Fruit fly (Drosophila melanogaster) whole organism, prepupa: ENCODE measurements around the gene CG11369.
A peak's percentile ranks its signal among the peaks of the same experiment; 100 is the strongest.

Experiments used
- Blimp-1 ChIP-seq: fragments of 200-800 bp; sonication (Bioruptor generic); optimal IDR thresholded peaks from 3 replicates; lab custom pipeline; 2017; ENCODE audit warnings: missing biosample characterization, missing genetic modification characterization, mild to moderate bottlenecking, moderate library complexity, missing genetic modification reagents
- CG10631 ChIP-seq: fragments of 200-800 bp; sonication (Bioruptor generic); optimal IDR thresholded peaks from 2 replicates; lab custom pipeline; 2016; ENCODE audit warnings: missing biosample characterization, missing genetic modification characterization
- CG10669 ChIP-seq: fragments of 200-800 bp; sonication (Bioruptor generic); optimal IDR thresholded peaks from 3 replicates; lab custom pipeline; 2018; ENCODE audit warnings: missing biosample characterization, mild to moderate bottlenecking, missing genetic modification characterization, moderate library complexity
- CG11294 ChIP-seq: fragments of 200-800 bp; sonication (Bioruptor generic); IDR thresholded peaks from 2 replicates; pipeline ENCODE4 v1.3.6; 2022; ENCODE audit warnings: missing biosample characterization, missing genetic modification characterization
- CG11762 ChIP-seq: fragments of 200-800 bp; sonication (Bioruptor generic); optimal IDR thresholded peaks from 3 replicates; lab custom pipeline; 2016; ENCODE audit warnings: missing biosample characterization, missing genetic modification characterization; ENCODE audit not compliant: insufficient read depth
- CG15336 ChIP-seq: fragments of 200-800 bp; sonication (Bioruptor generic); IDR thresholded peaks from 2 replicates; pipeline ENCODE4 v1.3.6; 2022; ENCODE audit warnings: missing biosample characterization, missing genetic modification characterization
- CG1621 ChIP-seq: fragments of 200-800 bp; sonication (Bioruptor generic); optimal IDR thresholded peaks from 3 replicates; lab custom pipeline; 2018; ENCODE audit warnings: missing biosample characterization, mild to moderate bottlenecking, missing genetic modification characterization
- CG16779 ChIP-seq: fragments of 200-800 bp; sonication (Bioruptor generic); optimal IDR thresholded peaks from 3 replicates; lab custom pipeline; 2017; ENCODE audit warnings: missing biosample characterization, mild to moderate bottlenecking, missing genetic modification characterization
- CG3032 ChIP-seq: fragments of 200-800 bp; optimal IDR thresholded peaks from 2 replicates; lab custom pipeline; 2019; ENCODE audit warnings: missing biosample characterization, mild to moderate bottlenecking, missing genetic modification characterization, moderate library complexity
- CG31627 ChIP-seq: fragments of 200-800 bp; sonication (Bioruptor generic); optimal IDR thresholded peaks from 3 replicates; lab custom pipeline; 2016; ENCODE audit warnings: missing biosample characterization, missing genetic modification characterization
- CG32006 ChIP-seq: fragments of 200-800 bp; sonication (Bioruptor generic); optimal IDR thresholded peaks from 3 replicates; lab custom pipeline; 2017; ENCODE audit warnings: missing biosample characterization, mild to moderate bottlenecking, missing genetic modification characterization
- CG34406 ChIP-seq: fragments of 200-800 bp; sonication (Bioruptor generic); optimal IDR thresholded peaks from 3 replicates; lab custom pipeline; 2016; ENCODE audit warnings: missing biosample characterization, missing genetic modification characterization
- CG3919 ChIP-seq: fragments of 200-800 bp; sonication (Bioruptor generic); optimal IDR thresholded peaks from 3 replicates; lab custom pipeline; 2016; ENCODE audit warnings: missing biosample characterization, missing genetic modification characterization
- CG6163 ChIP-seq: fragments of 200-800 bp; sonication (Bioruptor generic); IDR thresholded peaks from 3 replicates; pipeline ENCODE4 v1.3.6; 2022; ENCODE audit warnings: missing biosample characterization, missing genetic modification characterization
- CG6276 ChIP-seq: fragments of 200-800 bp; sonication (Bioruptor generic); optimal IDR thresholded peaks from 2 replicates; lab custom pipeline; 2017; ENCODE audit warnings: missing biosample characterization, mild to moderate bottlenecking, missing genetic modification characterization
- CG6792 ChIP-seq: fragments of 200-800 bp; sonication (Bioruptor generic); optimal IDR thresholded peaks from 3 replicates; lab custom pipeline; 2016; ENCODE audit warnings: missing biosample characterization, missing genetic modification characterization
- CG6808 ChIP-seq: fragments of 200-800 bp; sonication (Bioruptor generic); optimal IDR thresholded peaks from 3 replicates; lab custom pipeline; 2017; ENCODE audit warnings: missing biosample characterization, missing genetic modification characterization, mild to moderate bottlenecking, moderate library complexity, missing genetic modification reagents
- CG6854 ChIP-seq: fragments of 200-800 bp; sonication (Bioruptor generic); optimal IDR thresholded peaks from 2 replicates; lab custom pipeline; 2017; ENCODE audit warnings: missing biosample characterization, mild to moderate bottlenecking, missing genetic modification characterization
- CG7368 ChIP-seq: fragments of 200-800 bp; sonication (Bioruptor generic); optimal IDR thresholded peaks from 3 replicates; lab custom pipeline; 2016; ENCODE audit warnings: missing biosample characterization, missing genetic modification characterization
- CG8119 ChIP-seq: fragments of 200-800 bp; sonication (Bioruptor generic); IDR thresholded peaks from 3 replicates; pipeline ENCODE4 v1.3.6; 2022; ENCODE audit warnings: missing biosample characterization, missing genetic modification characterization
- CG8632 ChIP-seq: fragments of 200-800 bp; sonication (Bioruptor generic); optimal IDR thresholded peaks from 3 replicates; lab custom pipeline; 2016; ENCODE audit warnings: missing biosample characterization, missing genetic modification characterization
- CG9139 ChIP-seq: fragments of 200-800 bp; sonication (Bioruptor generic); optimal IDR thresholded peaks from 3 replicates; lab custom pipeline; 2017; ENCODE audit warnings: missing biosample characterization, mild to moderate bottlenecking, missing genetic modification characterization
- Eip75B ChIP-seq: fragments of 200-800 bp; sonication (Bioruptor generic); optimal IDR thresholded peaks from 3 replicates; lab custom pipeline; 2016; ENCODE audit warnings: missing biosample characterization, missing genetic modification characterization
- Eip78C ChIP-seq: fragments of 200-800 bp; sonication (Bioruptor generic); peaks from one replicate; lab custom pipeline; 2016; ENCODE audit warnings: missing biosample characterization, missing genetic modification characterization
- Eip93F ChIP-seq: fragments of 200-800 bp; sonication (Bioruptor generic); optimal IDR thresholded peaks from 2 replicates; lab custom pipeline; 2016; ENCODE audit warnings: missing biosample characterization, mild to moderate bottlenecking, missing genetic modification characterization
- Ets21C ChIP-seq: fragments of 200-800 bp; sonication (Bioruptor generic); optimal IDR thresholded peaks from 3 replicates; lab custom pipeline; 2016; ENCODE audit warnings: missing biosample characterization, missing genetic modification characterization
- Ets96B ChIP-seq: fragments of 200-800 bp; optimal IDR thresholded peaks from 2 replicates; lab custom pipeline; 2019; ENCODE audit warnings: missing biosample characterization, mild to moderate bottlenecking, missing genetic modification characterization, moderate library complexity
- Gug ChIP-seq: fragments of 200-800 bp; sonication (Bioruptor generic); IDR thresholded peaks from 2 replicates; pipeline ENCODE4 v1.3.6; 2022; ENCODE audit warnings: missing biosample characterization, missing genetic modification characterization
- Hr38 ChIP-seq: sonication (Bioruptor generic); optimal IDR thresholded peaks from 2 replicates; lab custom pipeline; 2016; ENCODE audit warnings: missing biosample characterization, missing genetic modification characterization
- Hr4 ChIP-seq: fragments of 200-800 bp; sonication (Bioruptor generic); optimal IDR thresholded peaks from 3 replicates; lab custom pipeline; 2016; ENCODE audit warnings: missing biosample characterization, missing genetic modification characterization
- Lpt ChIP-seq: fragments of 200-800 bp; sonication (Bioruptor generic); optimal IDR thresholded peaks from 3 replicates; lab custom pipeline; 2016; ENCODE audit warnings: missing biosample characterization, missing genetic modification characterization
- OdsH ChIP-seq: fragments of 200-800 bp; sonication (Bioruptor generic); optimal IDR thresholded peaks from 3 replicates; lab custom pipeline; 2016; ENCODE audit warnings: missing biosample characterization, missing genetic modification characterization
- Smox ChIP-seq: fragments of 200-800 bp; sonication (Bioruptor generic); optimal IDR thresholded peaks from 3 replicates; lab custom pipeline; 2016; ENCODE audit warnings: missing biosample characterization, missing genetic modification characterization
- Sox102F ChIP-seq: fragments of 200-800 bp; sonication (Bioruptor generic); optimal IDR thresholded peaks from 2 replicates; lab custom pipeline; 2016; ENCODE audit warnings: missing biosample characterization, mild to moderate bottlenecking, missing genetic modification characterization
- Sox15 ChIP-seq: fragments of 200-800 bp; sonication (Bioruptor generic); optimal IDR thresholded peaks from 3 replicates; lab custom pipeline; 2016; ENCODE audit warnings: missing biosample characterization, missing genetic modification characterization
- achi ChIP-seq: fragments of 200-800 bp; sonication (Bioruptor generic); optimal IDR thresholded peaks from 3 replicates; lab custom pipeline; 2016; ENCODE audit warnings: missing biosample characterization, missing genetic modification characterization
- cyc ChIP-seq: fragments of 200-800 bp; sonication (Bioruptor generic); optimal IDR thresholded peaks from 3 replicates; lab custom pipeline; 2016; ENCODE audit warnings: missing biosample characterization, missing genetic modification characterization
- dac ChIP-seq: fragments of 200-800 bp; sonication (Bioruptor generic); optimal IDR thresholded peaks from 2 replicates; lab custom pipeline; 2017; ENCODE audit warnings: missing biosample characterization, mild to moderate bottlenecking, missing genetic modification characterization
- dsx ChIP-seq: fragments of 200-800 bp; optimal IDR thresholded peaks from 3 replicates; lab custom pipeline; 2019; ENCODE audit warnings: missing biosample characterization, mild to moderate bottlenecking, missing genetic modification characterization, moderate library complexity; ENCODE audit not compliant: poor library complexity, severe bottlenecking
- eg ChIP-seq: fragments of 200-800 bp; sonication (Bioruptor generic); IDR thresholded peaks from 3 replicates; pipeline ENCODE4 v1.3.6; 2022; ENCODE audit warnings: missing biosample characterization, missing genetic modification characterization
- fd59A ChIP-seq: fragments of 200-800 bp; sonication (Bioruptor generic); optimal IDR thresholded peaks from 2 replicates; lab custom pipeline; 2017; ENCODE audit warnings: missing biosample characterization, mild to moderate bottlenecking, missing genetic modification characterization, missing genetic modification reagents
- fd85E ChIP-seq: fragments of 200-800 bp; sonication (Bioruptor generic); optimal IDR thresholded peaks from 3 replicates; lab custom pipeline; 2016; ENCODE audit warnings: missing biosample characterization, missing genetic modification characterization
- fkh ChIP-seq: fragments of 200-800 bp; sonication (Bioruptor generic); optimal IDR thresholded peaks from 3 replicates; lab custom pipeline; 2017; ENCODE audit warnings: missing biosample characterization, mild to moderate bottlenecking, missing genetic modification characterization, moderate library complexity
- net ChIP-seq: fragments of 200-800 bp; sonication (Bioruptor generic); optimal IDR thresholded peaks from 3 replicates; lab custom pipeline; 2016; ENCODE audit warnings: missing biosample characterization, missing genetic modification characterization
- pdm3 ChIP-seq: fragments of 200-800 bp; sonication (Bioruptor generic); optimal IDR thresholded peaks from 3 replicates; lab custom pipeline; 2016; ENCODE audit warnings: missing biosample characterization, missing genetic modification characterization
- salr ChIP-seq, 2 experiments: fragments of 200-800 bp; sonication (Bioruptor generic); optimal IDR thresholded peaks; 3 replicates each; lab custom pipeline; 2016 to 2018; ENCODE audit warnings: missing biosample characterization in 2 of 2, missing genetic modification characterization in 2 of 2, mild to moderate bottlenecking in 1 of 2
- ss ChIP-seq, 2 experiments: fragments of 200-800 bp; sonication (Bioruptor generic); optimal IDR thresholded peaks; 2 replicates in 1 of 2; 3 replicates in 1 of 2; lab custom pipeline; 2017 to 2018; ENCODE audit warnings: mild to moderate bottlenecking in 2 of 2, missing biosample characterization in 2 of 2, missing genetic modification characterization in 2 of 2, moderate library complexity in 1 of 2
- svp ChIP-seq: fragments of 200-800 bp; sonication (Bioruptor generic); peaks from one replicate; lab custom pipeline; 2016; ENCODE audit warnings: missing biosample characterization, missing genetic modification characterization
- topi ChIP-seq: fragments of 200-800 bp; sonication (Bioruptor generic); optimal IDR thresholded peaks from 3 replicates; lab custom pipeline; 2016; ENCODE audit warnings: missing biosample characterization, missing genetic modification characterization

Gene CG11369

DNA sequence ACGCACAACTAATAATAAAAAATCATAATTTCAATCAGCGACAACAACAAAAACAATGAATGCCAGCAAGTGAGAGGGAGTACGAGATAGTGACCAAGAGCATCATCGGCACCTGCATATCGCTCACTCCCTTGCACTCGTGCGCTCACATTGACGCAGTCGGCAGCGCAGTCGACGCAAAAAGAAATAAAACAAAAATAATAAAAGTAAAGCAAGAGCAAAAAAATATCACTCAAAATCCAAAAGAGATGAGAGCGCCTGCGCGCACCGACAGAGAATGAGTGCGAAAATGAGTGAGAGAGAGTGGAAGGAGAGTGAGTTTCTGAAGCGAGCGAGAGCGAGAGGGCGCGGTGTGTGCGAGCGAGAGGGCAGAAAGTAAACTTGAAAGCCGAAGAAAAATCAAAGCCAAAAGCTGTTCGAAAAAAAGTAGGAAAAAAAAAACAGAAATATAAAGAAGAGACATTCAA lies 30.4 kb downstream of the CG11369 start (continued):
- TF ChIP-seq CG6808, result peak; percentile 96
- peak; percentile 84 for TF ChIP-seq Sox102F (GFP tag; lab: Kevin White, UChicago)
- TF ChIP-seq Eip93F, result peak; percentile 14
- peak; percentile 64; the same call in 1 of the 2 replicates for TF ChIP-seq CG11294 (GFP tag; lab: Robert Waterston, UW)
- no peak for TF ChIP-seq Sox15
- peak; percentile 70 for TF ChIP-seq Hr38 (GFP tag; lab: Kevin White, UChicago)
- TF ChIP-seq CG10631 (GFP tag; lab: Kevin White, UChicago), result peak; percentile 63
- peak; percentile 97 for TF ChIP-seq CG6276 (GFP tag; lab: Kevin White, UChicago)
- peak; percentile 64 for TF ChIP-seq fkh
- TF ChIP-seq Eip78C (GFP tag; lab: Kevin White, UChicago), result peak; percentile 93
- peak; percentile 89 for TF ChIP-seq pdm3 (GFP tag; lab: Kevin White, UChicago)
- peak; percentile 82 for TF ChIP-seq svp (GFP tag; lab: Kevin White, UChicago)
- TF ChIP-seq dac, result peak; percentile 92
- peak; percentile 85 for TF ChIP-seq CG8632 (GFP tag; lab: Kevin White, UChicago)
- TF ChIP-seq, all 60 proteins: peak for 56

DNA sequence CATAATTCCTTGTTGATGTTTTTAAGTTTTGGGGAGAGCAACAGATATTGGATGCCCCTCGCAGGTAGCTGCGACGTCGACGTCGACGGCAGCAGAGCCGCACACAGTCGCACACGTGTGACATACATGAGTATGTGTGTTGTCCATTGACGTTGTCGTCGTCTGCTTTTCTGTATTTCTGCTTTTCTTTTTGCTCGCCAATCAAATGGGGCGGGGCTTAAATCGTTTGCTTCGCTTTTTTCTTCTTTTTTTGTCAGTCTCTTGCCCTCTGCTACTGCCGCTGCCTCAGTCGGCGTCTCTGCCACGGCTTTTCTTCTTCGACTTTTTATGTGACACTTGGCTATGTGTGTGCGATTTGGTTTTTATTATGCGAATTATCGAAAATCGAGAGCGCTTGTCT lies 31.6 kb downstream of the CG11369 start:
- TF ChIP-seq eg (GFP tag; lab: Robert Waterston, UW) (peak; percentile 93), Ets21C (GFP tag; lab: Kevin White, UChicago) (no peak), CG16779 (peak; percentile 73), CG8632 (GFP tag; lab: Kevin White, UChicago) (peak; percentile 20), Lpt (GFP tag; lab: Kevin White, UChicago) (peak; percentile 56), CG6276 (GFP tag; lab: Kevin White, UChicago) (peak; percentile 80), CG10669 (GFP tag; lab: Kevin White, UChicago) (peak; percentile 68), Hr4 (GFP tag; lab: Kevin White, UChicago) (no peak), topi (GFP tag; lab: Kevin White, UChicago) (no peak), CG1621 (tag; lab: Kevin White, UChicago) (peak; percentile 58), pdm3 (GFP tag; lab: Kevin White, UChicago) (peak; percentile 2), fd85E (GFP tag; lab: Kevin White, UChicago) (no peak), CG6854 (GFP tag; lab: Kevin White, UChicago) (peak; percentile 76), CG11762 (GFP tag; lab: Kevin White, UChicago) (peak; percentile 32), CG7368 (GFP tag; lab: Kevin White, UChicago) (peak; percentile 42), svp (GFP tag; lab: Kevin White, UChicago) (no peak), ss (GFP tag; optimal IDR thresholded peaks at IDR 0.05; lab: Kevin White, UChicago) (peak; percentile 80 to 89), Gug (GFP tag; lab: Robert Waterston, UW) (peak; percentile 55), fd59A (GFP tag; lab: Kevin White, UChicago) (peak; percentile 41), Sox102F (GFP tag; lab: Kevin White, UChicago) (peak; percentile 20), OdsH (GFP tag; lab: Kevin White, UChicago) (no peak), CG34406 (GFP tag; lab: Kevin White, UChicago) (peak; percentile 39), CG15336 (peak; percentile 75), Blimp-1 (GFP tag; lab: Kevin White, UChicago) (peak; percentile 3), Eip78C (GFP tag; lab: Kevin White, UChicago) (peak; percentile 80), CG11294 (GFP tag; lab: Robert Waterston, UW) (peak; percentile 9; the same call in 1 of the 2 replicates), cyc (GFP tag; lab: Kevin White, UChicago) (no peak), Eip75B (GFP tag; lab: Kevin White, UChicago) (peak; percentile 0), net (GFP tag; lab: Kevin White, UChicago) (peak; percentile 62), CG32006 (GFP tag; lab: Kevin White, UChicago) (peak; percentile 42), CG6163 (GFP tag; lab: Robert Waterston, UW) (peak; percentile 95), Ets96B (peak; percentile 70), achi (GFP tag; lab: Kevin White, UChicago) (peak; percentile 45), salr (GFP tag; optimal IDR thresholded peaks at IDR 0.05; lab: Kevin White, UChicago) (peak; percentile 24 to 29), CG3919 (GFP tag; lab: Kevin White, UChicago) (peak; percentile 37), CG3032 (tag; lab: Kevin White, UChicago) (peak; percentile 59), Sox15 (no peak), dsx (GFP tag; lab: Kevin White, UChicago) (peak; percentile 58), CG31627 (no peak), CG8119 (GFP tag; lab: Robert Waterston, UW) (peak; percentile 87), dac (peak; percentile 67), CG6792 (GFP tag; lab: Kevin White, UChicago) (no peak), CG9139 (GFP tag; lab: Kevin White, UChicago) (peak; percentile 82), Smox (GFP tag; lab: Kevin White, UChicago) (no peak)
